Fruit fly (Drosophila melanogaster) whole organism, prepupa: Measurements from ENCODE around the gene smo.

ENCODE experiments used
- CG10631 ChIP-seq: fragments of 200-800 bp; sonication (Bioruptor generic); optimal IDR thresholded peaks from 2 replicates; lab custom pipeline; 2016; ENCODE audit warnings: missing biosample characterization, missing genetic modification characterization
- CG11294 ChIP-seq: fragments of 200-800 bp; sonication (Bioruptor generic); IDR thresholded peaks from 2 replicates; pipeline ENCODE4 v1.3.6; 2022; ENCODE audit warnings: missing biosample characterization, missing genetic modification characterization
- CG15336 ChIP-seq: fragments of 200-800 bp; sonication (Bioruptor generic); IDR thresholded peaks from 2 replicates; pipeline ENCODE4 v1.3.6; 2022; ENCODE audit warnings: missing biosample characterization, missing genetic modification characterization
- CG1621 ChIP-seq: fragments of 200-800 bp; sonication (Bioruptor generic); optimal IDR thresholded peaks from 3 replicates; lab custom pipeline; 2018; ENCODE audit warnings: missing biosample characterization, mild to moderate bottlenecking, missing genetic modification characterization
- CG16779 ChIP-seq: fragments of 200-800 bp; sonication (Bioruptor generic); optimal IDR thresholded peaks from 3 replicates; lab custom pipeline; 2017; ENCODE audit warnings: missing biosample characterization, mild to moderate bottlenecking, missing genetic modification characterization
- CG3032 ChIP-seq: fragments of 200-800 bp; optimal IDR thresholded peaks from 2 replicates; lab custom pipeline; 2019; ENCODE audit warnings: missing biosample characterization, mild to moderate bottlenecking, missing genetic modification characterization, moderate library complexity
- CG31627 ChIP-seq: fragments of 200-800 bp; sonication (Bioruptor generic); optimal IDR thresholded peaks from 3 replicates; lab custom pipeline; 2016; ENCODE audit warnings: missing biosample characterization, missing genetic modification characterization
- CG32006 ChIP-seq: fragments of 200-800 bp; sonication (Bioruptor generic); optimal IDR thresholded peaks from 3 replicates; lab custom pipeline; 2017; ENCODE audit warnings: missing biosample characterization, mild to moderate bottlenecking, missing genetic modification characterization
- CG34406 ChIP-seq: fragments of 200-800 bp; sonication (Bioruptor generic); optimal IDR thresholded peaks from 3 replicates; lab custom pipeline; 2016; ENCODE audit warnings: missing biosample characterization, missing genetic modification characterization
- CG3919 ChIP-seq: fragments of 200-800 bp; sonication (Bioruptor generic); optimal IDR thresholded peaks from 3 replicates; lab custom pipeline; 2016; ENCODE audit warnings: missing biosample characterization, missing genetic modification characterization
- CG4318 ChIP-seq: fragments of 200-800 bp; sonication (Bioruptor generic); optimal IDR thresholded peaks from 3 replicates; lab custom pipeline; 2017; ENCODE audit warnings: missing biosample characterization, mild to moderate bottlenecking, missing genetic modification characterization
- CG6163 ChIP-seq: fragments of 200-800 bp; sonication (Bioruptor generic); IDR thresholded peaks from 3 replicates; pipeline ENCODE4 v1.3.6; 2022; ENCODE audit warnings: missing biosample characterization, missing genetic modification characterization
- CG6276 ChIP-seq: fragments of 200-800 bp; sonication (Bioruptor generic); optimal IDR thresholded peaks from 2 replicates; lab custom pipeline; 2017; ENCODE audit warnings: missing biosample characterization, mild to moderate bottlenecking, missing genetic modification characterization
- CG6792 ChIP-seq: fragments of 200-800 bp; sonication (Bioruptor generic); optimal IDR thresholded peaks from 3 replicates; lab custom pipeline; 2016; ENCODE audit warnings: missing biosample characterization, missing genetic modification characterization
- CG6808 ChIP-seq: fragments of 200-800 bp; sonication (Bioruptor generic); optimal IDR thresholded peaks from 3 replicates; lab custom pipeline; 2017; ENCODE audit warnings: missing biosample characterization, missing genetic modification characterization, mild to moderate bottlenecking, moderate library complexity, missing genetic modification reagents
- CG6854 ChIP-seq: fragments of 200-800 bp; sonication (Bioruptor generic); optimal IDR thresholded peaks from 2 replicates; lab custom pipeline; 2017; ENCODE audit warnings: missing biosample characterization, mild to moderate bottlenecking, missing genetic modification characterization
- CG8119 ChIP-seq: fragments of 200-800 bp; sonication (Bioruptor generic); IDR thresholded peaks from 3 replicates; pipeline ENCODE4 v1.3.6; 2022; ENCODE audit warnings: missing biosample characterization, missing genetic modification characterization
- CG8632 ChIP-seq: fragments of 200-800 bp; sonication (Bioruptor generic); optimal IDR thresholded peaks from 3 replicates; lab custom pipeline; 2016; ENCODE audit warnings: missing biosample characterization, missing genetic modification characterization
- Eip93F ChIP-seq: fragments of 200-800 bp; sonication (Bioruptor generic); optimal IDR thresholded peaks from 2 replicates; lab custom pipeline; 2016; ENCODE audit warnings: missing biosample characterization, mild to moderate bottlenecking, missing genetic modification characterization
- Ets21C ChIP-seq: fragments of 200-800 bp; sonication (Bioruptor generic); optimal IDR thresholded peaks from 3 replicates; lab custom pipeline; 2016; ENCODE audit warnings: missing biosample characterization, missing genetic modification characterization
- Ets96B ChIP-seq: fragments of 200-800 bp; optimal IDR thresholded peaks from 2 replicates; lab custom pipeline; 2019; ENCODE audit warnings: missing biosample characterization, mild to moderate bottlenecking, missing genetic modification characterization, moderate library complexity
- Gug ChIP-seq: fragments of 200-800 bp; sonication (Bioruptor generic); IDR thresholded peaks from 2 replicates; pipeline ENCODE4 v1.3.6; 2022; ENCODE audit warnings: missing biosample characterization, missing genetic modification characterization
- Hr39 ChIP-seq: fragments of 200-800 bp; sonication (Bioruptor generic); optimal IDR thresholded peaks from 2 replicates; lab custom pipeline; 2016; ENCODE audit warnings: missing biosample characterization, missing genetic modification characterization
- Hr4 ChIP-seq: fragments of 200-800 bp; sonication (Bioruptor generic); optimal IDR thresholded peaks from 3 replicates; lab custom pipeline; 2016; ENCODE audit warnings: missing biosample characterization, missing genetic modification characterization
- Lpt ChIP-seq: fragments of 200-800 bp; sonication (Bioruptor generic); optimal IDR thresholded peaks from 3 replicates; lab custom pipeline; 2016; ENCODE audit warnings: missing biosample characterization, missing genetic modification characterization
- OdsH ChIP-seq: fragments of 200-800 bp; sonication (Bioruptor generic); optimal IDR thresholded peaks from 3 replicates; lab custom pipeline; 2016; ENCODE audit warnings: missing biosample characterization, missing genetic modification characterization
- Smox ChIP-seq: fragments of 200-800 bp; sonication (Bioruptor generic); optimal IDR thresholded peaks from 3 replicates; lab custom pipeline; 2016; ENCODE audit warnings: missing biosample characterization, missing genetic modification characterization
- Sox102F ChIP-seq: fragments of 200-800 bp; sonication (Bioruptor generic); optimal IDR thresholded peaks from 2 replicates; lab custom pipeline; 2016; ENCODE audit warnings: missing biosample characterization, mild to moderate bottlenecking, missing genetic modification characterization
- Sox14 ChIP-seq: fragments of 200-800 bp; sonication (Bioruptor generic); optimal IDR thresholded peaks from 3 replicates; lab custom pipeline; 2016; ENCODE audit warnings: missing biosample characterization, missing genetic modification characterization
- Sox15 ChIP-seq: fragments of 200-800 bp; sonication (Bioruptor generic); optimal IDR thresholded peaks from 3 replicates; lab custom pipeline; 2016; ENCODE audit warnings: missing biosample characterization, missing genetic modification characterization
- acj6 ChIP-seq: fragments of 200-800 bp; sonication (Bioruptor generic); optimal IDR thresholded peaks from 3 replicates; lab custom pipeline; 2016; ENCODE audit warnings: missing biosample characterization, missing genetic modification characterization
- dac ChIP-seq: fragments of 200-800 bp; sonication (Bioruptor generic); optimal IDR thresholded peaks from 2 replicates; lab custom pipeline; 2017; ENCODE audit warnings: missing biosample characterization, mild to moderate bottlenecking, missing genetic modification characterization
- eg ChIP-seq: fragments of 200-800 bp; sonication (Bioruptor generic); IDR thresholded peaks from 3 replicates; pipeline ENCODE4 v1.3.6; 2022; ENCODE audit warnings: missing biosample characterization, missing genetic modification characterization
- esn ChIP-seq: fragments of 200-800 bp; sonication (Bioruptor generic); optimal IDR thresholded peaks from 2 replicates; lab custom pipeline; 2016; ENCODE audit warnings: missing biosample characterization, mild to moderate bottlenecking, missing genetic modification characterization, moderate library complexity
- fd59A ChIP-seq: fragments of 200-800 bp; sonication (Bioruptor generic); optimal IDR thresholded peaks from 2 replicates; lab custom pipeline; 2017; ENCODE audit warnings: missing biosample characterization, mild to moderate bottlenecking, missing genetic modification characterization, missing genetic modification reagents
- fkh ChIP-seq: fragments of 200-800 bp; sonication (Bioruptor generic); optimal IDR thresholded peaks from 3 replicates; lab custom pipeline; 2017; ENCODE audit warnings: missing biosample characterization, mild to moderate bottlenecking, missing genetic modification characterization, moderate library complexity
- net ChIP-seq: fragments of 200-800 bp; sonication (Bioruptor generic); optimal IDR thresholded peaks from 3 replicates; lab custom pipeline; 2016; ENCODE audit warnings: missing biosample characterization, missing genetic modification characterization
- pdm3 ChIP-seq: fragments of 200-800 bp; sonication (Bioruptor generic); optimal IDR thresholded peaks from 3 replicates; lab custom pipeline; 2016; ENCODE audit warnings: missing biosample characterization, missing genetic modification characterization
- salr ChIP-seq, 2 experiments: fragments of 200-800 bp; sonication (Bioruptor generic); optimal IDR thresholded peaks; 3 replicates each; lab custom pipeline; 2016 to 2018; ENCODE audit warnings: missing biosample characterization in 2 of 2, missing genetic modification characterization in 2 of 2, mild to moderate bottlenecking in 1 of 2
- spab ChIP-seq: fragments of 200-800 bp; sonication (Bioruptor generic); optimal IDR thresholded peaks from 2 replicates; lab custom pipeline; 2017; ENCODE audit warnings: missing biosample characterization, mild to moderate bottlenecking, missing genetic modification characterization, missing genetic modification reagents
- ss ChIP-seq, 2 experiments: fragments of 200-800 bp; sonication (Bioruptor generic); optimal IDR thresholded peaks; 2 replicates in 1 of 2; 3 replicates in 1 of 2; lab custom pipeline; 2017 to 2018; ENCODE audit warnings: mild to moderate bottlenecking in 2 of 2, missing biosample characterization in 2 of 2, missing genetic modification characterization in 2 of 2, moderate library complexity in 1 of 2
- svp ChIP-seq: fragments of 200-800 bp; sonication (Bioruptor generic); peaks from one replicate; lab custom pipeline; 2016; ENCODE audit warnings: missing biosample characterization, missing genetic modification characterization
- vri ChIP-seq: fragments of 200-800 bp; sonication (Bioruptor generic); optimal IDR thresholded peaks from 3 replicates; lab custom pipeline; 2016; ENCODE audit warnings: missing biosample characterization, mild to moderate bottlenecking, missing genetic modification characterization

smo gene

dm6 chr2L:243123-243522 lies 34.3 kb upstream of the smo start:
- no peak for TF ChIP-seq CG16779 (tag; lab: Kevin White, UChicago)
- TF ChIP-seq salr (GFP tag; optimal IDR thresholded peaks at IDR 0.05; lab: Kevin White, UChicago): no peak

- TF ChIP-seq CG4318 (GFP tag; lab: Kevin White, UChicago): peak; percentile 76
- TF ChIP-seq CG8119: peak; percentile 93
- TF ChIP-seq eg (GFP tag; lab: Robert Waterston, UW): peak; percentile 90
- peak; percentile 80 for TF ChIP-seq Lpt (GFP tag; lab: Kevin White, UChicago)
- no peak for TF ChIP-seq acj6 (GFP tag; lab: Kevin White, UChicago)
- TF ChIP-seq CG6276 (GFP tag; lab: Kevin White, UChicago): peak; percentile 79
- TF ChIP-seq net (GFP tag; lab: Kevin White, UChicago): peak; percentile 50
- peak; percentile 64 for TF ChIP-seq Gug (GFP tag; lab: Robert Waterston, UW)
- TF ChIP-seq fkh (GFP tag; lab: Kevin White, UChicago): no peak
- no peak for TF ChIP-seq CG6808 (GFP tag; lab: Kevin White, UChicago)
- no peak for TF ChIP-seq Sox14 (GFP tag; lab: Kevin White, UChicago)
- TF ChIP-seq dac (GFP tag; lab: Kevin White, UChicago): peak; percentile 63
- TF ChIP-seq CG32006: peak; percentile 88
- TF ChIP-seq CG6163 (GFP tag; lab: Robert Waterston, UW): peak; percentile 78
- TF ChIP-seq CG16779 (tag; lab: Kevin White, UChicago): peak; percentile 11
- peak; percentile 37; the same call in 1 of the 2 replicates for TF ChIP-seq CG11294 (GFP tag; lab: Robert Waterston, UW)
- peak; percentile 28 for TF ChIP-seq CG10631 (GFP tag; lab: Kevin White, UChicago)
- peak; percentile 92 for TF ChIP-seq CG15336 (GFP tag; lab: Robert Waterston, UW)
- peak; percentile 27 for TF ChIP-seq Hr4 (GFP tag; lab: Kevin White, UChicago)
Measured at dm6 chr2L:243819-244218, 33.6 kb upstream of the smo start.

- TF ChIP-seq fd59A (GFP tag; lab: Kevin White, UChicago): no peak
Measured at dm6 chr2L:244559-244958, 32.8 kb upstream of the smo start.

dm6 chr2L:246656-247340 lies 30.6 kb upstream of the smo start:
- TF ChIP-seq CG6854 (GFP tag; lab: Kevin White, UChicago) (peak; percentile 81), CG6792 (peak; percentile 40), CG6163 (GFP tag; lab: Robert Waterston, UW) (peak; percentile 96), vri (GFP tag; lab: Kevin White, UChicago) (no peak), fd59A (GFP tag; lab: Kevin White, UChicago) (no peak), CG15336 (GFP tag; lab: Robert Waterston, UW) (peak; percentile 83), svp (GFP tag; lab: Kevin White, UChicago) (no peak), Sox15 (GFP tag; lab: Kevin White, UChicago) (no peak), CG34406 (peak; percentile 43), Smox (GFP tag; lab: Kevin White, UChicago) (no peak), Hr39 (GFP tag; lab: Kevin White, UChicago) (no peak), Lpt (GFP tag; lab: Kevin White, UChicago) (peak; percentile 79), CG3919 (GFP tag; lab: Kevin White, UChicago) (peak; percentile 56), acj6 (GFP tag; lab: Kevin White, UChicago) (no peak), ss (GFP tag; optimal IDR thresholded peaks at IDR 0.05; lab: Kevin White, UChicago) (peak; percentile 87 to 93), Sox14 (GFP tag; lab: Kevin White, UChicago) (peak; percentile 43), Ets96B (tag; lab: Kevin White, UChicago) (peak; percentile 20), Eip93F (no peak), OdsH (GFP tag; lab: Kevin White, UChicago) (no peak), CG4318 (GFP tag; lab: Kevin White, UChicago) (no peak), pdm3 (no peak), CG3032 (peak; percentile 14), esn (GFP tag; lab: Kevin White, UChicago) (peak; percentile 38), Hr4 (GFP tag; lab: Kevin White, UChicago) (no peak), CG8119 (peak; percentile 89), salr (GFP tag; optimal IDR thresholded peaks at IDR 0.05; lab: Kevin White, UChicago) (peak; percentile 41 to 50), CG6276 (GFP tag; lab: Kevin White, UChicago) (peak; percentile 82), spab (GFP tag; lab: Kevin White, UChicago) (peak; percentile 60), CG1621 (tag; lab: Kevin White, UChicago) (peak; percentile 75), fkh (GFP tag; lab: Kevin White, UChicago) (peak; percentile 80), Sox102F (GFP tag; lab: Kevin White, UChicago) (no peak), CG31627 (no peak), CG8632 (peak; percentile 20), Ets21C (GFP tag; lab: Kevin White, UChicago) (no peak)
